Fruit fly (Drosophila melanogaster): ENCODE results near the gene Set.

The Set gene

DNA sequence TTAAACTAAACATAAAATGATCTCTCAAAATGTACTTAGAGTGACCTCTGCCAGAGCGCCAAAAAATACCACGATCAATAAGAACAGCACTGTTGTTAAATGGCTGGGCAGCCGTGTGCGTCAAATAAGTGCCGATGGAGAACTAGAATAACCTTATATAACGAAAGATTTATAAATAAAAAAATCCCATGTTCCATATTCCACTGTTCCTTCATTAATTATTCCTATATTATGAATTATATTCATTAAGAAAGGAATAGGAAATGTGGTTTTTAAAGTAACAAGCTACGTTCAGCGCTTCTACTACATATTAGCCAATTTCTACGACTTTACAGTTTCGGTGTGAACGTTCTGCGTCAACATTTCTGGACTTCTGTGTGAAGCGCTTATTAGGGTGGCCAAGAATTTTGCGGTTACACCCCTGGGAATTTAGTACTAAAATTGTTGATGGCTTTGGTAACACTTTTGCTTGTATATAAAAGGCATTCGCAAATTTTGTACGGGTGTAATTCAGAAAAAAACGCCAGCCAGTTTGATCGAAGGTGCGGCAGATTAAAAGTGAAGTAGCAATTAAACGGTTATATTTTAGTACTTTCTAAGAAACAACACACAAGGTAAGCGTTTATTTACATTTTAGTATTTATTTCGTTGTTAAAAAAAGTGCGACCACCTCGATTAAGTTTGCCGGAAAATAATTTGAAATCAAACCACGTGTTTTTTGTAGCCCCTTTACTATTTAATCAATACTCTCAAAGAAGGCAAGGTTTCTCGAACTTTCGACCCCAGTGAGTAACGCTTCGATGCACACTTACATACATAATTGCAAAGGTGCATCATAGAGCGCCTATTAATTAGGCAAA lies 20.9 kb upstream of the Set start, which contains the start of the genes tefu and Hsc70-4 (continued):
- TF ChIP-seq vfl (GFP tag; optimal IDR thresholded peaks at IDR 0.05), result peak; percentile 71
- TF ChIP-seq NC2α (GFP tag; optimal IDR thresholded peaks at IDR 0.05), result peak; percentile 76
- TF ChIP-seq cad (GFP tag; optimal IDR thresholded peaks at IDR 0.05), result no peak
- no peak for TF ChIP-seq CG2875 (GFP tag; optimal IDR thresholded peaks at IDR 0.05)
- TF ChIP-seq CG17912 (GFP tag; optimal IDR thresholded peaks at IDR 0.05), result peak; percentile 98
- TF ChIP-seq dmrt99B (tag; optimal IDR thresholded peaks at IDR 0.05), result peak; percentile 33
- TF ChIP-seq CG10543 (GFP tag; optimal IDR thresholded peaks at IDR 0.05), result peak; percentile 81
- TF ChIP-seq CG8944 (GFP tag; optimal IDR thresholded peaks at IDR 0.05), result peak; percentile 48
- TF ChIP-seq CG34376 (GFP tag; optimal IDR thresholded peaks at IDR 0.05), result peak; percentile 5
- TF ChIP-seq CG4617 (GFP tag; optimal IDR thresholded peaks at IDR 0.05; ENCODE audit: borderline replicate concordance), result peak; percentile 38
- no peak for TF ChIP-seq grn (GFP tag; optimal IDR thresholded peaks at IDR 0.05)
- TF ChIP-seq jumu (GFP tag; optimal IDR thresholded peaks at IDR 0.05), result peak; percentile 78
- no peak for TF ChIP-seq pan (optimal IDR thresholded peaks at IDR 0.05)
- peak in 1 of 2 experiments; percentile 76 for TF ChIP-seq pan (GFP tag; optimal IDR thresholded peaks at IDR 0.05 in 1 of 2, IDR thresholded peaks at IDR 0.05 in 1 of 2)
- no peak for TF ChIP-seq hbn (GFP tag; IDR thresholded peaks at IDR 0.05; ENCODE audit: partially characterized antibody)
- TF ChIP-seq ase (GFP tag; IDR thresholded peaks at IDR 0.05), result peak; percentile 79; the same call in 2 of the 3 replicates
- TF ChIP-seq Eip74EF (GFP tag; optimal IDR thresholded peaks at IDR 0.05), result peak in 1 of 2 experiments; percentile 82
- TF ChIP-seq Jarid2 (GFP tag; optimal IDR thresholded peaks at IDR 0.05), result no peak
- peak; percentile 11; the same call in 1 of the 3 replicates for TF ChIP-seq HLH4C (GFP tag; IDR thresholded peaks at IDR 0.05; ENCODE audit: partially characterized antibody)
- no peak for TF ChIP-seq Neu2 (GFP tag; optimal IDR thresholded peaks at IDR 0.05; ENCODE audit: borderline replicate concordance)
- TF ChIP-seq Sox102F (GFP tag; optimal IDR thresholded peaks at IDR 0.05), result no peak
- peak; percentile 64 for TF ChIP-seq B-H2 (GFP tag; optimal IDR thresholded peaks at IDR 0.05)
- TF ChIP-seq CG2202 (tag; optimal IDR thresholded peaks at IDR 0.05), result peak; percentile 40
- peak; percentile 28 for TF ChIP-seq her (GFP tag; optimal IDR thresholded peaks at IDR 0.05)
- no peak for TF ChIP-seq Kr (GFP tag; optimal IDR thresholded peaks at IDR 0.05)
- TF ChIP-seq Dad (GFP tag; optimal IDR thresholded peaks at IDR 0.05), result peak; percentile 68
- TF ChIP-seq lola (GFP tag; optimal IDR thresholded peaks at IDR 0.05), result peak in 2 of 3 experiments; percentile 64 to 93
- TF ChIP-seq CG12071 (GFP tag; optimal IDR thresholded peaks at IDR 0.05), result peak; percentile 25
- TF ChIP-seq CG10462 (GFP tag; optimal IDR thresholded peaks at IDR 0.05), result peak; percentile 28
- no peak for TF ChIP-seq Lpt (GFP tag; optimal IDR thresholded peaks at IDR 0.05)
- TF ChIP-seq Poxn (GFP tag; IDR thresholded peaks at IDR 0.05), result no peak; the same call in 1 of the 2 replicates
- peak; percentile 55 for TF ChIP-seq gsb-n (tag; optimal IDR thresholded peaks at IDR 0.05)
- peak; percentile 2 for TF ChIP-seq CG12236 (GFP tag; optimal IDR thresholded peaks at IDR 0.05)
- TF ChIP-seq CG11560 (tag; IDR thresholded peaks at IDR 0.05), result peak; percentile 27; the same call in 1 of the 3 replicates
- peak; percentile 70 for TF ChIP-seq NfI (GFP tag; optimal IDR thresholded peaks at IDR 0.05)
- peak; percentile 81; the same call in 1 of the 2 replicates for TF ChIP-seq rib (GFP tag; IDR thresholded peaks at IDR 0.05)
- TF ChIP-seq onecut (GFP tag; IDR thresholded peaks at IDR 0.05), result peak; percentile 85
- no peak for TF ChIP-seq ash1 (GFP tag; optimal IDR thresholded peaks at IDR 0.05)
- peak in 1 of 2 experiments; percentile 83 for TF ChIP-seq chif (GFP tag; optimal IDR thresholded peaks at IDR 0.05)
- TF ChIP-seq ERR (GFP tag; optimal IDR thresholded peaks at IDR 0.05), result no peak
- 0 out of 2 replicates have a peak, but pooled peaks have one; percentile 17 for TF ChIP-seq ato (GFP tag; IDR thresholded peaks at IDR 0.05; ENCODE audit: partially characterized antibody)
- no peak for TF ChIP-seq zf30C (GFP tag; optimal IDR thresholded peaks at IDR 0.05)
- TF ChIP-seq YL-1 (GFP tag; optimal IDR thresholded peaks at IDR 0.05), result peak; percentile 44
- no peak for TF ChIP-seq h (optimal IDR thresholded peaks at IDR 0.05)
- peak; percentile 75 for TF ChIP-seq Dek (tag; optimal IDR thresholded peaks at IDR 0.05)
- TF ChIP-seq CG32532 (GFP tag; IDR thresholded peaks at IDR 0.05), result peak; percentile 80
- peak; percentile 39; the same call in 1 of the 3 replicates for TF ChIP-seq knrl (GFP tag; IDR thresholded peaks at IDR 0.05; ENCODE audit: partially characterized antibody)
- TF ChIP-seq CG11093 (GFP tag; IDR thresholded peaks at IDR 0.05), result peak; percentile 85

All from whole organism, embryonic.